Worm (Caenorhabditis elegans) whole organism, mixed stage, embryonic: ENCODE measurements around the gene T25F10.3.
A peak's percentile ranks its signal among the peaks of the same experiment; 100 is the strongest.

Source experiments
- M03D4.4 ChIP-seq: sonication (generic microtip); optimal IDR thresholded peaks from 2 replicates; lab custom pipeline; 2017; ENCODE audit warnings: mild to moderate bottlenecking, missing genetic modification characterization, missing compliant biosample characterization
- bed-3 ChIP-seq: fragments of 200-800 bp; sonication (Bioruptor generic); optimal IDR thresholded peaks from 3 replicates; lab custom pipeline; 2018; ENCODE audit warnings: mild to moderate bottlenecking, missing genetic modification characterization, moderate library complexity, missing compliant biosample characterization
- blmp-1 ChIP-seq: fragments of 150-350 bp; optimal IDR thresholded peaks from 2 replicates; lab custom pipeline; 2014; ENCODE audit warnings: missing biosample characterization, missing genetic modification characterization
- ceh-39 ChIP-seq: fragments of 150-350 bp; optimal IDR thresholded peaks from 2 replicates; lab custom pipeline; 2014; ENCODE audit warnings: missing biosample characterization, missing genetic modification characterization
- ceh-43 ChIP-seq: fragments of 200-800 bp; sonication (Bioruptor generic); optimal IDR thresholded peaks from 2 replicates; lab custom pipeline; 2018; ENCODE audit warnings: mild to moderate bottlenecking, missing genetic modification characterization, moderate library complexity, missing compliant biosample characterization
- ceh-83 ChIP-seq: fragments of 200-800 bp; sonication (Bioruptor generic); optimal IDR thresholded peaks from 2 replicates; lab custom pipeline; 2018; ENCODE audit warnings: mild to moderate bottlenecking, missing genetic modification characterization, missing compliant biosample characterization
- ces-1 ChIP-seq: fragments of 150-350 bp; optimal IDR thresholded peaks from 2 replicates; lab custom pipeline; 2014; ENCODE audit warnings: missing biosample characterization, missing genetic modification reagents, missing genetic modification characterization
- cnd-1 ChIP-seq: fragments of 200-800 bp; sonication (Bioruptor generic); optimal IDR thresholded peaks from 2 replicates; lab custom pipeline; 2018; ENCODE audit warnings: mild to moderate bottlenecking, missing genetic modification characterization, missing compliant biosample characterization
- drap-1 ChIP-seq: fragments of 200-800 bp; sonication (Bioruptor generic); optimal IDR thresholded peaks from 3 replicates; lab custom pipeline; 2018; ENCODE audit warnings: mild to moderate bottlenecking, missing genetic modification characterization, missing compliant biosample characterization
- elt-1 ChIP-seq: sonication (generic microtip); optimal IDR thresholded peaks from 2 replicates; lab custom pipeline; 2017; ENCODE audit warnings: missing genetic modification characterization, mild to moderate bottlenecking, missing compliant biosample characterization, antibody characterized with exemption, moderate library complexity, borderline replicate concordance; ENCODE audit not compliant: insufficient read depth
- elt-3 ChIP-seq: fragments of 150-350 bp; optimal IDR thresholded peaks from 2 replicates; lab custom pipeline; 2014; ENCODE audit warnings: missing biosample characterization, missing genetic modification characterization
- ham-2 ChIP-seq: fragments of 200-800 bp; sonication (Bioruptor generic); optimal IDR thresholded peaks from 2 replicates; lab custom pipeline; 2018; ENCODE audit warnings: mild to moderate bottlenecking, missing genetic modification characterization, missing compliant biosample characterization
- hlh-1 ChIP-seq: fragments of 150-350 bp; optimal IDR thresholded peaks from 2 replicates; lab custom pipeline; 2014; ENCODE audit warnings: missing biosample characterization, missing genetic modification reagents, missing genetic modification characterization
- lin-13 ChIP-seq: fragments of 150-350 bp; optimal IDR thresholded peaks from 2 replicates; lab custom pipeline; 2014; ENCODE audit warnings: missing biosample characterization, missing genetic modification characterization
- lin-32 ChIP-seq: fragments of 200-800 bp; sonication (Bioruptor generic); optimal IDR thresholded peaks from 2 replicates; lab custom pipeline; 2018; ENCODE audit warnings: mild to moderate bottlenecking, missing genetic modification characterization, missing compliant biosample characterization
- mab-5 ChIP-seq: fragments of 150-350 bp; optimal IDR thresholded peaks from 2 replicates; lab custom pipeline; 2014; ENCODE audit warnings: missing biosample characterization, missing genetic modification characterization
- mep-1 ChIP-seq: fragments of 150-350 bp; optimal IDR thresholded peaks from 2 replicates; lab custom pipeline; 2017; ENCODE audit warnings: missing biosample characterization, missing genetic modification reagents, missing genetic modification characterization, inconsistent platforms
- mls-2 ChIP-seq: sonication (generic microtip); optimal IDR thresholded peaks from 2 replicates; lab custom pipeline; 2016; ENCODE audit warnings: mild to moderate bottlenecking, missing genetic modification characterization, moderate library complexity, missing compliant biosample characterization
- nhr-12 ChIP-seq: fragments of 150-350 bp; optimal IDR thresholded peaks from 2 replicates; lab custom pipeline; 2014; ENCODE audit warnings: missing biosample characterization, missing genetic modification characterization
- nhr-2 ChIP-seq: fragments of 150-350 bp; optimal IDR thresholded peaks from 2 replicates; lab custom pipeline; 2014; ENCODE audit warnings: missing biosample characterization, missing genetic modification characterization
- nhr-237 ChIP-seq: fragments of 150-350 bp; optimal IDR thresholded peaks from 2 replicates; lab custom pipeline; 2014; ENCODE audit warnings: missing biosample characterization, missing genetic modification characterization
- nhr-28 ChIP-seq: fragments of 150-350 bp; optimal IDR thresholded peaks from 2 replicates; lab custom pipeline; 2014; ENCODE audit warnings: missing biosample characterization, missing genetic modification characterization
- sem-2 ChIP-seq: fragments of 200-800 bp; sonication (Bioruptor generic); optimal IDR thresholded peaks from 2 replicates; lab custom pipeline; 2018; ENCODE audit warnings: mild to moderate bottlenecking, missing genetic modification characterization, missing compliant biosample characterization
- snpc-4 ChIP-seq: fragments of 150-350 bp; optimal IDR thresholded peaks from 2 replicates; lab custom pipeline; 2014; ENCODE audit warnings: missing biosample characterization, missing genetic modification characterization
- sptf-1 ChIP-seq: sonication (generic microtip); optimal IDR thresholded peaks from 2 replicates; lab custom pipeline; 2017; ENCODE audit warnings: mild to moderate bottlenecking, missing genetic modification characterization, moderate library complexity, missing compliant biosample characterization
- tbx-8 ChIP-seq: fragments of 200-800 bp; sonication (Bioruptor generic); optimal IDR thresholded peaks from 2 replicates; lab custom pipeline; 2018; ENCODE audit warnings: mild to moderate bottlenecking, missing genetic modification characterization, moderate library complexity, missing compliant biosample characterization
- unc-120 ChIP-seq: sonication (generic microtip); optimal IDR thresholded peaks from 2 replicates; lab custom pipeline; 2017; ENCODE audit warnings: missing genetic modification characterization, missing compliant biosample characterization; ENCODE audit not compliant: poor library complexity, severe bottlenecking
- unc-39 ChIP-seq: fragments of 150-350 bp; optimal IDR thresholded peaks from 2 replicates; lab custom pipeline; 2014; ENCODE audit warnings: missing biosample characterization, missing genetic modification characterization
- unc-62 ChIP-seq: fragments of 150-350 bp; optimal IDR thresholded peaks from 2 replicates; lab custom pipeline; 2014; ENCODE audit warnings: missing biosample characterization, missing genetic modification reagents, missing genetic modification characterization
- zip-8 ChIP-seq: fragments of 150-350 bp; optimal IDR thresholded peaks from 2 replicates; lab custom pipeline; 2014; ENCODE audit warnings: missing biosample characterization, missing genetic modification characterization
- ztf-11 ChIP-seq: fragments of 150-350 bp; optimal IDR thresholded peaks from 2 replicates; lab custom pipeline; 2014; ENCODE audit warnings: missing biosample characterization, missing genetic modification characterization

T25F10.3 gene

ce11 chrV:6705367-6705766, 39.5 kb upstream of the T25F10.3 start:
- TF ChIP-seq zip-8 (tag; lab: Kevin White, UChicago) (peak; percentile 91), ceh-39 (tag; lab: Kevin White, UChicago) (no peak)
- TF ChIP-seq, all 35 proteins: peak for 1

DNA sequence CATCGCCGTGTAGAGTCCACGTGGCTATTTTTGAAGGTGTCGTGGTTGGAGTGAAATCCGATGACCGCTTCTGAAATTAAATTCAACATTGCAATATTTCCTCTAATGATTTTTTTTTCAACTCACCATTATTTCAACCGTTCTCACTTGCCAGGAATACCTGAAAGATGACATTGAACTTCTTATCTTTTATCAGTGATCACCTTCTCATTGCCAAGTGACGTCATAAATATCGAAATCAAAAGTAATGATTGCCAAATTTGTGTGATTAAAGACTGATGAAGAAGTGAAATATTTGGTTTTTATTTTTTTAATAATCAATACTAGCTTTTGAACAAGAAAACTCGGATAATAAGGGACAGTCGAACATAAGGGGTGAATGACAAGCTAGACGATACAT, 38.1 kb upstream of the T25F10.3 start, which contains the start of gene W02F12.4:
Gene W02F12.4 (minus strand): TSS at position 164 of the 400 bp plus-strand sequence.
- TF ChIP-seq ceh-39 (tag; lab: Kevin White, UChicago) (no peak), nhr-2 (no peak), zip-8 (tag; lab: Kevin White, UChicago) (peak; percentile 3)

- TF ChIP-seq unc-120 (tag; lab: Kevin White, UChicago): peak; percentile 22
- peak; percentile 29 for TF ChIP-seq tbx-8
- peak; percentile 44 for TF ChIP-seq mep-1 (tag; lab: Kevin White, UChicago)
- peak; percentile 76 for TF ChIP-seq M03D4.4
- peak; percentile 59 for TF ChIP-seq ceh-43 (GFP tag; lab: Kevin White, UChicago)
- TF ChIP-seq mls-2: peak; percentile 71
- no peak for TF ChIP-seq elt-3
- TF ChIP-seq hlh-1 (tag; lab: Kevin White, UChicago): no peak
- peak; percentile 55 for TF ChIP-seq ceh-83 (GFP tag; lab: Kevin White, UChicago)
- peak; percentile 13 for TF ChIP-seq bed-3 (GFP tag; lab: Kevin White, UChicago)
- TF ChIP-seq drap-1 (GFP tag; lab: Kevin White, UChicago): peak; percentile 58
- peak; percentile 80 for TF ChIP-seq sptf-1
- TF ChIP-seq cnd-1 (tag; lab: Kevin White, UChicago): peak; percentile 7
- no peak for TF ChIP-seq ztf-11 (tag; lab: Kevin White, UChicago)
- no peak for TF ChIP-seq elt-1 (tag; lab: Kevin White, UChicago)
- TF ChIP-seq nhr-2: no peak
Observed at ce11 chrV:6709050-6709683, 35.7 kb upstream of the T25F10.3 start, which contains the start of gene dlst-1. Gene dlst-1 (minus strand): TSS chrV:6709101.

DNA sequence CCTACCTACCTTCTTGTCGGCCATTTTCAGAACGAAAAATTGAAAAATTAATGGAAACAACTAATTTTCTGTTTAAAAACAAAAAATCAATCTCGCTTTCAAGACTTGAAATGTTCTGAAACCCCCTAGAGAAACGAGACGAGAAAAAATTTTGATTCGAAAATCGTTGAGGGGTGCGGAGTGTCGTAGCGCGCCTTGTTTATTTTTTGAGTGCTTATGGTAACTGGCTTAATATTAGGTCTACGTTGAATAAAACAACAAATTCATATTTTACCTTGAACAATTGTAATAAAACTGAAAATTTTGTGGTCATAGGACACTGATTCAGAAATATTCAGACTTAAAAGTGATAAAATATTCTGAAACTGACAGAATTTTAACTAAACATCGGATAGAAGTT, 34.4 kb upstream of the T25F10.3 start, which contains the start of gene sna-1:
Gene sna-1 (minus strand): TSS at position 218 of the 400 bp plus-strand sequence.
- TF ChIP-seq nhr-12 (tag; lab: Kevin White, UChicago) (no peak), unc-39 (tag; lab: Kevin White, UChicago) (no peak), nhr-237 (tag; lab: Kevin White, UChicago) (no peak), mab-5 (no peak), M03D4.4 (no peak), sem-2 (GFP tag; lab: Kevin White, UChicago) (no peak), lin-32 (GFP tag; lab: Kevin White, UChicago) (no peak), ceh-43 (GFP tag; lab: Kevin White, UChicago) (no peak), drap-1 (GFP tag; lab: Kevin White, UChicago) (no peak), blmp-1 (tag; lab: Kevin White, UChicago) (no peak), unc-62 (no peak), nhr-28 (tag; lab: Kevin White, UChicago) (no peak)

DNA sequence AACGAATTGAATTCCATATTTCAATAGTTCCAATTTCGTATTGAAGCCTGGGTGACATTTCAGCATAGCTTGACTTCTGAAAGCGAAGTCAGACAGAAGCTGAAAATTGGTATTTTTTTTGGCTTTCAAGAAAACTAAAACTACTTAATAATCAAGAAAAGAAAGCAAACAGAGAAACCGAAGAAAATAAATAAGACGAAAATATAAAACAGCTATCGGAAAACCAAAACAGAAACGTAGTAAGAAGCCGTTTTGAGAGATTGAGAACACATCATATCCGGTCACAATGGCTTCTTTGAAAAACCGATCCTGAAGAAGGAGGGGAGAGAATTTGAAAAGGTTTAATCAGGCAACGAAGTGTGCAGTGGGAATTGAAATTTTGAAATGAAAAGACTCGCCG, 26.6 kb upstream of the T25F10.3 start, which contains the start of gene srg-30:
Gene srg-30 (minus strand): TSS at position 101 of the 400 bp plus-strand sequence.
- no peak for TF ChIP-seq bed-3 (GFP tag; lab: Kevin White, UChicago)
- no peak for TF ChIP-seq ces-1 (GFP tag; lab: Kevin White, UChicago)
- TF ChIP-seq nhr-237 (tag; lab: Kevin White, UChicago): no peak
- TF ChIP-seq elt-3: no peak
- no peak for TF ChIP-seq ceh-83 (GFP tag; lab: Kevin White, UChicago)
- no peak for TF ChIP-seq mls-2
- TF ChIP-seq unc-39 (tag; lab: Kevin White, UChicago): no peak
- no peak for TF ChIP-seq nhr-12 (tag; lab: Kevin White, UChicago)
- TF ChIP-seq lin-32 (GFP tag; lab: Kevin White, UChicago): no peak
- TF ChIP-seq zip-8 (tag; lab: Kevin White, UChicago): no peak
- TF ChIP-seq unc-120 (tag; lab: Kevin White, UChicago): no peak

DNA sequence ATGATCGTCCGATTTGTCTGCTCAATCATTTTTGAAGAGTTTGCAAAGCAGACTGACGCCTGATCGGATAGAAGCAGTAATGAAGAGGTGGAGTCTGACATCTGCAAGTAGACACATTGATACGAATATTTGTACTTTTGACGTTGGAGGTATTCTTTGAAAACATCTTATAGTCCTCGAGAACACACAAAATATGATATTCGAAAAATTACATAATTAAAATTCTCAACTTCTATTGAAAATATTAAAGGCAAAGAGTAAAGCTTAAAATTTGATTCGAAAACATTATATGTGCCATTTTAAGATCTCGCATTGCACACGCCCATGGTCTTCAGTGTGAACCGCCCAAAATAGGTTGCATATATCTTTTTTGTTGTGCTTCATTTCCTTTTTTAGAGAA, 22.5 kb upstream of the T25F10.3 start, which contains the start of gene ZC487.2:
Gene ZC487.2 (minus strand): TSS at position 101 of the 400 bp plus-strand sequence.
- TF ChIP-seq mls-2 (no peak), blmp-1 (tag; lab: Kevin White, UChicago) (no peak), snpc-4 (tag; lab: Kevin White, UChicago) (no peak), ham-2 (no peak), drap-1 (GFP tag; lab: Kevin White, UChicago) (no peak), lin-13 (no peak), hlh-1 (tag; lab: Kevin White, UChicago) (no peak), nhr-28 (tag; lab: Kevin White, UChicago) (no peak), ztf-11 (tag; lab: Kevin White, UChicago) (no peak), sptf-1 (no peak), lin-32 (GFP tag; lab: Kevin White, UChicago) (no peak), mab-5 (no peak)
